Worm (Caenorhabditis elegans): ENCODE data around the gene nck-1.

- TF ChIP-seq med-1 (GFP tag; optimal IDR thresholded peaks at IDR 0.05; ENCODE audit: insufficient read depth) (no peak), klf-2 (GFP tag; conservative IDR thresholded peaks at IDR 0.05) (no peak), flt-1 (GFP tag; IDR thresholded peaks at IDR 0.05) (no peak), ref-1 (GFP tag; conservative IDR thresholded peaks at IDR 0.05) (no peak)
These were observed 21.0 kb downstream of the nck-1 start for ce11 chrX:4132243-4132642.
